Fruit fly (Drosophila melanogaster): ENCODE measurements around the gene CG13970.

dm6 chr2L:20075234-20075803, 28.6 kb downstream of the CG13970 start, which contains the start of the genes pr and neb:
- peak; percentile 33 for TF ChIP-seq Crg-1 (GFP tag; optimal IDR thresholded peaks at IDR 0.05)
- no peak for TF ChIP-seq cnc (optimal IDR thresholded peaks at IDR 0.05)
- no peak for TF ChIP-seq ovo (GFP tag; optimal IDR thresholded peaks at IDR 0.05)
- peak; percentile 62 for TF ChIP-seq Mnt (GFP tag; optimal IDR thresholded peaks at IDR 0.05)
- TF ChIP-seq Hr96 (GFP tag; optimal IDR thresholded peaks at IDR 0.05), result peak; percentile 53
- no peak for TF ChIP-seq kay (GFP tag; ENCODE audit: borderline replicate concordance)

Data from whole organism, adult.